Fruit fly (Drosophila melanogaster): ENCODE data around the gene CG5435.

DNA sequence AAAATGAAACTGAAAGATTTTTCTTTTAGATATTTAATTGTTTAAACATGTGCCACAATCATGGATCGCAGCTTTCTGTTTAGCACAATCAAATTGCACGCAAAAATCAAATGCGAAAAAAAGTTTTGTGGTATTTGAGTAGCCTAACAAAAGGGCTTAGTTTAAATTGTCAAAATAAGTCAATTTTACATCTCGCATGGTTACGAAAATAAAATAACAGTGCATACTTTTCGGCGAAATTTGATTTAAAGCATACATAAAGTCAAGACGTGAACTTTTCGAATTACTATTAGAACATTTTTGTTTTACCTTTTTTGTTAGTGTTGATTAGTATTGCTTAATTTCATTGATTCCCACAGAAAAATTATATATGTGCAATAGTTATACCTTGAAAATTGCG lies 24.4 kb upstream of the CG5435 start:
- no peak for TF ChIP-seq Blimp-1 (GFP tag; optimal IDR thresholded peaks at IDR 0.05)
- TF ChIP-seq Sox102F (GFP tag; optimal IDR thresholded peaks at IDR 0.05): no peak
- peak; percentile 0 for TF ChIP-seq svp (GFP tag)
- no peak for TF ChIP-seq CG11902 (GFP tag; optimal IDR thresholded peaks at IDR 0.05)
- no peak for TF ChIP-seq CG11294 (GFP tag; IDR thresholded peaks at IDR 0.05)
- no peak for TF ChIP-seq acj6 (GFP tag; optimal IDR thresholded peaks at IDR 0.05)
- TF ChIP-seq fkh (GFP tag; optimal IDR thresholded peaks at IDR 0.05): no peak
- TF ChIP-seq spab (GFP tag; optimal IDR thresholded peaks at IDR 0.05): no peak
- TF ChIP-seq Met (GFP tag; optimal IDR thresholded peaks at IDR 0.05): no peak
- no peak for TF ChIP-seq esn (GFP tag; optimal IDR thresholded peaks at IDR 0.05)
- TF ChIP-seq fd59A (GFP tag; optimal IDR thresholded peaks at IDR 0.05): no peak
- TF ChIP-seq CG31627 (GFP tag; optimal IDR thresholded peaks at IDR 0.05): no peak
- no peak for TF ChIP-seq CG10631 (GFP tag; optimal IDR thresholded peaks at IDR 0.05)
- no peak for TF ChIP-seq CG8119 (GFP tag; IDR thresholded peaks at IDR 0.05)
